Worm (Caenorhabditis elegans): ENCODE results near the gene aff-1.

aff-1 gene

DNA sequence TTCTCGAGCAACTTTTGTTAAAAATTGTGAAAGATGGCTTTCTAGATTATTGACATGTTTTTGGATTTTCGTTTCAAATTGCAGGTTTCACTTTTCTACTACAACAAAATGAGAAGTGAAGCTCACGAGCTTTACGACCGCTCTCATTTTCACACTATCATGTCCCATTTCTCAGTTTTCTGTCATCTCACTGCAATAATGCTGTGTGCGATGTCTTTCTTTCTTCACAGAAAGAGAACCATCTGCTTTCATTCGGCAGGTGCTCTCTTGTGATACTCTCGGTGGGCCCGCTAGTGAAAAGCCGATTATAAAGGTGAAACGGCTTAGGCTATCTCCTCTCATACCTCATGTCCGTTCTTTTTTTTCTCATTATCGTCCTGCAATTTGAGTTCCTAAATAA lies 20.3 kb downstream of the aff-1 start:
- TF ChIP-seq cebp-2 (GFP tag; IDR thresholded peaks at IDR 0.05) (no peak), nhr-120 (GFP tag; IDR thresholded peaks at IDR 0.05) (no peak), sea-2 (GFP tag; IDR thresholded peaks at IDR 0.05) (no peak), bed-2 (GFP tag; IDR thresholded peaks at IDR 0.05) (no peak), ceh-100 (GFP tag; IDR thresholded peaks at IDR 0.05) (0 out of 2 replicates have a peak, but pooled peaks have one; percentile 1)

DNA sequence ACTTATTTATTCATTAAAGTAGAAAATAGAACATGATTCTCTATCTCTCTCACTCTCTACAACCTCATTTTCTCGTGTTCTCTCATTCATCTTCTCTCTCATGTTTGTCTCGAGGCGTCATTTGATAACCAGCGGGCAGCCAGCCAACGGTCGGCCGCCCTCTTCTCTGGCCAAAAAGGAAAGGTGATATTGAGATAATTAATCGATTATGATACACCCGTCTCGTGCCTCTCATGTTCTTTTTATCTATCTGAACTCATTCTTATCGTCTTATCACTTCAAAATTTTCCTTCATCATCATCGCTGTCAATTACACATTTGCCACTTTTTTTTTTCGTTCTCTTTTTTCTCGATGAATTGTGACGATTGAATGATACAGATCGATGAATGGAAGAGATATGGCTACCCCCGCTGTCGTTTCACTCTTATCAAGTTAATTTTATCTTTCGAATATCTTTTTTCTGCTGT lies 20.9 kb downstream of the aff-1 start:
- TF ChIP-seq hmg-1.2 (GFP tag; IDR thresholded peaks at IDR 0.05) (peak; percentile 30; the same call in 1 of the 2 replicates), D2030.7 (GFP tag; IDR thresholded peaks at IDR 0.05) (no peak), K11D2.4 (GFP tag; IDR thresholded peaks at IDR 0.05) (peak; percentile 51), sea-2 (GFP tag; IDR thresholded peaks at IDR 0.05) (no peak), rec-8 (tag; optimal IDR thresholded peaks at IDR 0.05) (no peak), snpc-1.3 (tag; optimal IDR thresholded peaks at IDR 0.05; ENCODE audit: insufficient read depth) (no peak), egl-44 (GFP tag; IDR thresholded peaks at IDR 0.05) (peak; percentile 46; the same call in 1 of the 2 replicates), nhr-90 (tag; optimal IDR thresholded peaks at IDR 0.05) (peak; percentile 77), mcd-1 (GFP tag; IDR thresholded peaks at IDR 0.05) (peak; percentile 53), ztf-22 (GFP tag; optimal IDR thresholded peaks at IDR 0.05) (peak; percentile 95), zfh-2 (GFP tag; conservative IDR thresholded peaks at IDR 0.05) (peak; percentile 62; the same call in 1 of the 2 replicates), dox-1 (GFP tag; IDR thresholded peaks at IDR 0.05) (peak; percentile 88), ceh-100 (GFP tag; IDR thresholded peaks at IDR 0.05) (0 out of 2 replicates have a peak, but pooled peaks have one; percentile 17), madf-10 (tag; optimal IDR thresholded peaks at IDR 0.05) (peak; percentile 79), Y95B8A.8 (GFP tag; IDR thresholded peaks at IDR 0.05) (0 out of 2 replicates have a peak, but pooled peaks have one; percentile 30), mxl-1 (tag; optimal IDR thresholded peaks at IDR 0.05) (no peak), F23B12.7 (tag; optimal IDR thresholded peaks at IDR 0.05; ENCODE audit: insufficient read depth) (peak; percentile 5), bed-1 (GFP tag; IDR thresholded peaks at IDR 0.05) (no peak), hlh-26 (GFP tag; conservative IDR thresholded peaks at IDR 0.05) (no peak), attf-5 (GFP tag; optimal IDR thresholded peaks at IDR 0.05) (peak; percentile 76), T07F8.4 (tag; optimal IDR thresholded peaks at IDR 0.05) (no peak), attf-6 (GFP tag; IDR thresholded peaks at IDR 0.05) (no peak), F33H1.4 (GFP tag; IDR thresholded peaks at IDR 0.05) (no peak), ets-4 (GFP tag; optimal IDR thresholded peaks at IDR 0.05) (peak; percentile 79), ceh-27 (GFP tag; optimal IDR thresholded peaks at IDR 0.05) (peak; percentile 59), him-1 (tag; optimal IDR thresholded peaks at IDR 0.05) (no peak), ekl-4 (GFP tag; IDR thresholded peaks at IDR 0.05) (peak; percentile 69; the same call in 1 of the 2 replicates), hlh-12 (tag; optimal IDR thresholded peaks at IDR 0.05) (no peak), atf-7 (tag; optimal IDR thresholded peaks at IDR 0.05) (peak; percentile 95), unc-130 (GFP tag; optimal IDR thresholded peaks at IDR 0.05) (no peak), tlf-1 (GFP tag; optimal IDR thresholded peaks at IDR 0.05) (peak; percentile 58), ztf-3 (GFP tag; optimal IDR thresholded peaks at IDR 0.05) (peak; percentile 28), somi-1 (GFP tag; optimal IDR thresholded peaks at IDR 0.05) (peak; percentile 85), athp-1 (tag; optimal IDR thresholded peaks at IDR 0.05) (no peak), sptf-2 (GFP tag; optimal IDR thresholded peaks at IDR 0.05) (peak; percentile 57), nhr-80 (tag; optimal IDR thresholded peaks at IDR 0.05) (peak; percentile 100), die-1 (tag; optimal IDR thresholded peaks at IDR 0.05) (peak; percentile 60), pha-4 (tag; optimal IDR thresholded peaks at IDR 0.05) (peak; percentile 20), nfyb-1 (GFP tag; IDR thresholded peaks at IDR 0.05) (peak; percentile 76), C06A6.2 (GFP tag; conservative IDR thresholded peaks at IDR 0.05) (peak; percentile 74), ztf-26 (tag; optimal IDR thresholded peaks at IDR 0.05) (peak; percentile 87), lin-54 (GFP tag; optimal IDR thresholded peaks at IDR 0.05) (peak; percentile 13), xnd-1 (tag; optimal IDR thresholded peaks at IDR 0.05) (no peak), nfya-1 (tag; optimal IDR thresholded peaks at IDR 0.05; ENCODE audit: borderline replicate concordance, insufficient read depth) (no peak)
